Worm (Caenorhabditis elegans): Measurements from ENCODE around the gene gst-5.

DNA sequence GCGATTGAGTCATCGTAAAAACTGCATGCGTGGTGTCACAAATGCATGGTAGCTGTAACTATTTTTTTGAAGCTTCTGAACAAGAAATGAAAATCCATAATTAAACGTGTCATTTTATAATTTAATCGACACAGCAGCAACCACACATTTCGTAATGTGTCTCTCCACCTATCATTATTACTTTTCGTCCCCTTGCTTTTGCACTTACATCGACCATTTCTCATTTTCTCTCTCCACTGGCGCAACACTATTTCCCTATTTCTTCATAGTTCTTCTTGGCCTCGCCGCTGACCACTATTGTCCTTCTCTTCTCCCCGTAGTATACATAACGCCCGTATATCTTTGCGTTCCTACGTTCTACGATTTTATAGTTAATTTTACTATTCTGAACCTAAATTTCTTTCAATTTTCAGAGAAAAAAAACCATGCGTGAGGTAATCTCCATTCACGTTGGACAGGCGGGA lies 31.8 kb upstream of the gst-5 start, which contains the start of gene tba-4:
- TF ChIP-seq skn-1 (tag; optimal IDR thresholded peaks at IDR 0.05) (no peak), hmg-11 (tag; optimal IDR thresholded peaks at IDR 0.05) (no peak), egl-27 (tag; optimal IDR thresholded peaks at IDR 0.05) (no peak), mdl-1 (tag; optimal IDR thresholded peaks at IDR 0.05) (no peak), unc-62 (GFP tag; optimal IDR thresholded peaks at IDR 0.05) (no peak), nhr-12 (tag; optimal IDR thresholded peaks at IDR 0.05) (no peak)

All from whole organism, L3 larva.